Worm (Caenorhabditis elegans) whole organism, L2 larva: ENCODE data around the gene cpsf-3.

Experiments
- F13H6.1 ChIP-seq: sonication (generic microtip); optimal IDR thresholded peaks from 2 replicates; lab custom pipeline; 2016; ENCODE audit warnings: missing genetic modification characterization, missing compliant biosample characterization
- ceh-16 ChIP-seq: fragments of 150-350 bp; optimal IDR thresholded peaks from 2 replicates; lab custom pipeline; 2014; ENCODE audit warnings: missing biosample characterization, missing genetic modification characterization
- dmd-4 ChIP-seq: sonication (generic microtip); optimal IDR thresholded peaks from 2 replicates; lab custom pipeline; 2017; ENCODE audit warnings: missing biosample characterization, missing genetic modification characterization
- elt-3 ChIP-seq: sonication (generic microtip); optimal IDR thresholded peaks from 2 replicates; lab custom pipeline; 2017; ENCODE audit warnings: missing biosample characterization, missing genetic modification characterization
- lin-13 ChIP-seq: fragments of 150-350 bp; optimal IDR thresholded peaks from 2 replicates; lab custom pipeline; 2014; ENCODE audit warnings: missing biosample characterization, missing genetic modification reagents, missing genetic modification characterization
- lsy-2 ChIP-seq, 2 experiments: fragments of 150-350 bp in 1 of 2; sonication (generic microtip) in 1 of 2; optimal IDR thresholded peaks; 2 replicates each; lab custom pipeline; 2014 to 2017; ENCODE audit warnings: missing biosample characterization in 2 of 2, missing genetic modification characterization in 2 of 2
- nhr-237 ChIP-seq: fragments of 150-350 bp; optimal IDR thresholded peaks from 2 replicates; lab custom pipeline; 2014; ENCODE audit warnings: missing biosample characterization, missing genetic modification characterization
- nhr-25 ChIP-seq: fragments of 150-350 bp; sonication (generic microtip); optimal IDR thresholded peaks from 3 replicates; lab custom pipeline; 2014; ENCODE audit warnings: missing biosample characterization, missing genetic modification characterization
- skn-1 ChIP-seq: sonication (generic microtip); optimal IDR thresholded peaks from 2 replicates; lab custom pipeline; 2017; ENCODE audit warnings: missing biosample characterization, missing genetic modification characterization
- unc-62 ChIP-seq: fragments of 150-350 bp; optimal IDR thresholded peaks from 2 replicates; lab custom pipeline; 2014; ENCODE audit warnings: missing biosample characterization, missing genetic modification reagents, missing genetic modification characterization
- zag-1 ChIP-seq: fragments of 150-350 bp; optimal IDR thresholded peaks from 2 replicates; lab custom pipeline; 2014; ENCODE audit warnings: missing biosample characterization, missing genetic modification characterization
- ztf-11 ChIP-seq: sonication (generic microtip); optimal IDR thresholded peaks from 2 replicates; lab custom pipeline; 2017; ENCODE audit warnings: missing biosample characterization, missing genetic modification characterization
- ztf-4 ChIP-seq: fragments of 150-350 bp; optimal IDR thresholded peaks from 2 replicates; lab custom pipeline; 2014; ENCODE audit warnings: missing biosample characterization, missing genetic modification characterization

ce11 chrIV:13255886-13256285, 26.8 kb downstream of the cpsf-3 start, which contains the start of gene bus-12:
- TF ChIP-seq elt-3 (tag; lab: Kevin White, UChicago): no peak
- TF ChIP-seq lin-13 (GFP tag; lab: Kevin White, UChicago): no peak
- TF ChIP-seq zag-1 (tag; lab: Kevin White, UChicago): no peak
- no peak for TF ChIP-seq ztf-4 (tag; lab: Kevin White, UChicago)
- no peak for TF ChIP-seq dmd-4 (tag; lab: Kevin White, UChicago)
- no peak for TF ChIP-seq unc-62
- TF ChIP-seq ztf-11: no peak
- no peak for TF ChIP-seq F13H6.1 (tag; lab: Kevin White, UChicago)
- TF ChIP-seq nhr-25: no peak
- no peak for TF ChIP-seq ceh-16 (tag; lab: Kevin White, UChicago)
- TF ChIP-seq lsy-2 (tag; optimal IDR thresholded peaks at IDR 0.05; lab: Kevin White, UChicago): no peak
- TF ChIP-seq skn-1: no peak
- TF ChIP-seq nhr-237: no peak
